Fruit fly (Drosophila melanogaster) whole organism, wandering third instar larva: ENCODE data around the gene CG7006.

Source experiments
- Abd-B ChIP-seq: fragments of >200 bp; optimal IDR thresholded peaks from 2 replicates; lab custom pipeline; 2017; ENCODE audit warnings: missing biosample characterization, missing genetic modification characterization
- CrebA ChIP-seq: fragments of 200-800 bp; sonication (Bioruptor generic); optimal IDR thresholded peaks from 2 replicates; lab custom pipeline; 2016; ENCODE audit warnings: missing biosample characterization, mild to moderate bottlenecking, missing genetic modification characterization, borderline replicate concordance
- Dfd ChIP-seq: fragments of >200 bp; optimal IDR thresholded peaks from 2 replicates; lab custom pipeline; 2017; ENCODE audit warnings: missing biosample characterization, missing genetic modification characterization
- Hr78 ChIP-seq: fragments of >200 bp; optimal IDR thresholded peaks from 2 replicates; lab custom pipeline; 2017; ENCODE audit warnings: missing biosample characterization, missing genetic modification characterization
- Jra ChIP-seq: sonication (Bioruptor generic); optimal IDR thresholded peaks from 2 replicates; lab custom pipeline; 2016; ENCODE audit warnings: missing biosample characterization, missing genetic modification characterization
- Mio ChIP-seq: sonication (Bioruptor generic); optimal IDR thresholded peaks from 2 replicates; lab custom pipeline; 2016; ENCODE audit warnings: missing biosample characterization, missing genetic modification characterization
- h ChIP-seq: fragments of 200-800 bp; sonication (Bioruptor generic); optimal IDR thresholded peaks from 3 replicates; lab custom pipeline; 2016; ENCODE audit warnings: missing biosample characterization, mild to moderate bottlenecking, missing genetic modification characterization
- psq ChIP-seq: fragments of 200-800 bp; sonication (Bioruptor generic); optimal IDR thresholded peaks from 3 replicates; lab custom pipeline; 2017; ENCODE audit warnings: missing biosample characterization, mild to moderate bottlenecking, missing genetic modification characterization, moderate library complexity
- usp ChIP-seq: fragments of >200 bp; optimal IDR thresholded peaks from 2 replicates; lab custom pipeline; 2017; ENCODE audit warnings: missing biosample characterization, missing genetic modification characterization

dm6 chr3R:24856143-24856542 is 5.7 kb downstream of the CG7006 start, which contains the start of gene HDAC11:
- TF ChIP-seq CrebA (GFP tag; lab: Kevin White, UChicago) (no peak), usp (GFP tag; lab: Kevin White, UChicago) (no peak), Hr78 (GFP tag; lab: Kevin White, UChicago) (no peak), Dfd (GFP tag; lab: Kevin White, UChicago) (no peak), psq (GFP tag; lab: Kevin White, UChicago) (no peak), Jra (GFP tag; lab: Kevin White, UChicago) (no peak), h (GFP tag; lab: Kevin White, UChicago) (no peak), Mio (GFP tag; lab: Kevin White, UChicago) (no peak), Abd-B (no peak)
